Worm (Caenorhabditis elegans) whole organism, L3 larva: Measurements from ENCODE around the gene F49C5.10.

ENCODE experiments used
- ZK546.5 ChIP-seq: sonication (generic microtip); optimal IDR thresholded peaks from 2 replicates; lab custom pipeline; 2017; ENCODE audit warnings: missing biosample characterization, missing genetic modification characterization
- elt-3 ChIP-seq, 3 experiments: fragments of 150-350 bp in 1 of 3; sonication (generic microtip) in 2 of 3; optimal IDR thresholded peaks; 2 replicates in 2 of 3; 4 replicates in 1 of 3; lab custom pipeline; 2014 to 2017; ENCODE audit warnings: missing biosample characterization in 3 of 3, missing genetic modification characterization in 3 of 3
- lin-39 ChIP-seq: fragments of 150-350 bp; optimal IDR thresholded peaks from 2 replicates; lab custom pipeline; 2018; ENCODE audit warnings: missing biosample characterization, missing genetic modification reagents, missing genetic modification characterization
- pqm-1 ChIP-seq: fragments of 150-350 bp; optimal IDR thresholded peaks from 2 replicates; lab custom pipeline; 2017; ENCODE audit warnings: missing biosample characterization, missing genetic modification characterization, inconsistent platforms
- snpc-4 ChIP-seq: fragments of 150-350 bp; optimal IDR thresholded peaks from 2 replicates; lab custom pipeline; 2014; ENCODE audit warnings: missing biosample characterization, missing genetic modification characterization
- zag-1 ChIP-seq: fragments of 150-350 bp; optimal IDR thresholded peaks from 2 replicates; lab custom pipeline; 2014; ENCODE audit warnings: missing biosample characterization, missing genetic modification characterization

DNA sequence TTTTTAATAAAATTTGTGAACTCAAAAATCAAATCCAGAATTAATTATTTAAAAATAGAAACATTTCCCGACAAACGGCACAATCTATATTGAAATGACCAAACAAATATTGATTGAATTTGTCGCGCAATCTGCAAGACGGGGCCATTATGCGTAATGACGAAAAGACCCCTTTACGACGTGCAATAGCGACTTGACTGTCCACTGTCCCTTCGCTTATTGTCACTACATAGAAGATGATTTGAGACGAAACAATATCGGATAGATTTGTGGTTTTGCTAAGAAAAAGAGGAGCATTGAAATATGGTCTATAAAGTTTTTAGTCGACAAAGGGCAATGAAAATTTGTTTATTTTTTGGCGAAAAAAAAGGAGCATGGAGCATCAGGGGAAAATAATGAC, 4.4 kb downstream of the F49C5.10 start:
- no peak for TF ChIP-seq lin-39 (tag; lab: Kevin White, UChicago)
- no peak for TF ChIP-seq snpc-4 (tag; lab: Kevin White, UChicago)
- no peak for TF ChIP-seq pqm-1 (tag; lab: Kevin White, UChicago)
- TF ChIP-seq elt-3 (tag; optimal IDR thresholded peaks at IDR 0.05; lab: Kevin White, UChicago): no peak
- TF ChIP-seq ZK546.5 (tag; lab: Kevin White, UChicago): no peak
- TF ChIP-seq zag-1 (tag; lab: Kevin White, UChicago): no peak
